Worm (Caenorhabditis elegans) whole organism, mixed stage, embryonic: Measurements from ENCODE around the gene ZK899.7.

ENCODE experiments used
- ceh-43 ChIP-seq: fragments of 200-800 bp; sonication (Bioruptor generic); optimal IDR thresholded peaks from 2 replicates; lab custom pipeline; 2018; ENCODE audit warnings: mild to moderate bottlenecking, missing genetic modification characterization, moderate library complexity, missing compliant biosample characterization
- ces-1 ChIP-seq: fragments of 150-350 bp; optimal IDR thresholded peaks from 2 replicates; lab custom pipeline; 2014; ENCODE audit warnings: missing biosample characterization, missing genetic modification reagents, missing genetic modification characterization
- drap-1 ChIP-seq: fragments of 200-800 bp; sonication (Bioruptor generic); optimal IDR thresholded peaks from 3 replicates; lab custom pipeline; 2018; ENCODE audit warnings: mild to moderate bottlenecking, missing genetic modification characterization, missing compliant biosample characterization
- elt-3 ChIP-seq: fragments of 150-350 bp; optimal IDR thresholded peaks from 2 replicates; lab custom pipeline; 2014; ENCODE audit warnings: missing biosample characterization, missing genetic modification characterization
- flh-1 ChIP-seq: fragments of 200-800 bp; sonication (Bioruptor generic); optimal IDR thresholded peaks from 2 replicates; lab custom pipeline; 2018; ENCODE audit warnings: mild to moderate bottlenecking, missing genetic modification characterization, moderate library complexity, missing compliant biosample characterization
- lsy-2 ChIP-seq: fragments of 150-350 bp; optimal IDR thresholded peaks from 2 replicates; lab custom pipeline; 2014; ENCODE audit warnings: missing biosample characterization, missing genetic modification characterization
- nhr-2 ChIP-seq: fragments of 150-350 bp; optimal IDR thresholded peaks from 2 replicates; lab custom pipeline; 2014; ENCODE audit warnings: missing biosample characterization, missing genetic modification characterization
- nhr-28 ChIP-seq: fragments of 150-350 bp; optimal IDR thresholded peaks from 2 replicates; lab custom pipeline; 2014; ENCODE audit warnings: missing biosample characterization, missing genetic modification characterization
- sem-2 ChIP-seq: fragments of 200-800 bp; sonication (Bioruptor generic); optimal IDR thresholded peaks from 2 replicates; lab custom pipeline; 2018; ENCODE audit warnings: mild to moderate bottlenecking, missing genetic modification characterization, missing compliant biosample characterization
- snpc-4 ChIP-seq: fragments of 150-350 bp; optimal IDR thresholded peaks from 2 replicates; lab custom pipeline; 2014; ENCODE audit warnings: missing biosample characterization, missing genetic modification characterization
- unc-39 ChIP-seq: fragments of 150-350 bp; optimal IDR thresholded peaks from 2 replicates; lab custom pipeline; 2014; ENCODE audit warnings: missing biosample characterization, missing genetic modification characterization

ce11 chrX:9491439-9491838 lies 42.2 kb upstream of the ZK899.7 start:
- TF ChIP-seq ceh-43 (GFP tag; lab: Kevin White, UChicago) (no peak), elt-3 (tag; lab: Kevin White, UChicago) (no peak), flh-1 (GFP tag; lab: Kevin White, UChicago) (no peak), nhr-28 (no peak), lsy-2 (no peak), unc-39 (no peak), sem-2 (GFP tag; lab: Kevin White, UChicago) (no peak), nhr-2 (tag; lab: Kevin White, UChicago) (no peak), ces-1 (GFP tag; lab: Kevin White, UChicago) (no peak), snpc-4 (tag; lab: Kevin White, UChicago) (no peak), drap-1 (GFP tag; lab: Kevin White, UChicago) (no peak)
